Comparison of ENCODE assay signal across 3 worm cellular contexts in the genomic region with DNA sequence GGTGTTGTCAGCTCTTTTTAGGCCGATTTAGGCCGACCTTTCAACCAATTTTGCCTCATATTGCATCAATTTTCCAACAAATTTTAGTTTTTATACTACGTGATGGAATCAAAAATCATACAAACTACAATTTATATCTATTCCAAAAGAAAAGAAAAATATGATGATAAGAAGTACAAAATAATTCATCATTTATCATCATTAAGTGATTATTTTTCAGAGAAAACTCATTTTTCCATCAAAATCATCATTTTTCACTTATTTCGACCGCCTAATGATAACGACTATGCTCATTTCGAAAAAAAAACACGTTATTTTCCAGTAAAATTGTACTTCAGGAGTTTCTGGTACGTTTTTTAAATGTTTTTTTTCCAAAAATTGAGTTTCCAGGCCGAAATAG.
TF ChIP-seq lines count a peak whose summit lies in the region.

No protein-coding gene starts in this region.

TF ChIP-seq in whole organism, L2 larva, 48 proteins besides CTCF, POLR2A, EP300 and RAD21:
- TF ChIP-seq nhr-23 (tag; optimal IDR thresholded peaks at IDR 0.05; lab: Kevin White, UChicago), result no peak
- TF ChIP-seq skn-1 (tag; optimal IDR thresholded peaks at IDR 0.05; lab: Kevin White, UChicago), result peak; percentile 79
- TF ChIP-seq fos-1 (tag; optimal IDR thresholded peaks at IDR 0.05; lab: Kevin White, UChicago), result peak; percentile 61
- TF ChIP-seq nhr-77 (tag; optimal IDR thresholded peaks at IDR 0.05; lab: Kevin White, UChicago), result no peak
- no peak for TF ChIP-seq R02D3.7 (tag; optimal IDR thresholded peaks at IDR 0.05; lab: Kevin White, UChicago)

TF ChIP-seq in whole organism, L3 larva, 47 proteins besides CTCF, POLR2A, EP300 and RAD21:
- TF ChIP-seq nhr-76 (tag; optimal IDR thresholded peaks at IDR 0.05; lab: Kevin White, UChicago) (no peak), skn-1 (tag; optimal IDR thresholded peaks at IDR 0.05; lab: Kevin White, UChicago) (peak; percentile 82), ama-1 (optimal IDR thresholded peaks at IDR 0.05; lab: Kevin White, UChicago) (no peak), ceh-82 (tag; optimal IDR thresholded peaks at IDR 0.05; lab: Kevin White, UChicago) (no peak), ceh-28 (tag; optimal IDR thresholded peaks at IDR 0.05; lab: Kevin White, UChicago) (no peak), hmg-11 (tag; optimal IDR thresholded peaks at IDR 0.05; lab: Kevin White, UChicago) (no peak), snpc-4 (tag; optimal IDR thresholded peaks at IDR 0.05; lab: Kevin White, UChicago) (no peak), zag-1 (tag; optimal IDR thresholded peaks at IDR 0.05; lab: Kevin White, UChicago) (no peak), elt-2 (tag; optimal IDR thresholded peaks at IDR 0.05; lab: Kevin White, UChicago) (peak; percentile 18), lin-15B (tag; optimal IDR thresholded peaks at IDR 0.05; lab: Kevin White, UChicago) (no peak), ceh-16 (tag; optimal IDR thresholded peaks at IDR 0.05; lab: Kevin White, UChicago) (no peak)
TF ChIP-seq in whole organism, L3 larva: peak in this region for 2.

TF ChIP-seq in whole organism, L4 larva, 104 proteins besides CTCF, POLR2A, EP300 and RAD21:
- TF ChIP-seq nhr-28 (tag; optimal IDR thresholded peaks at IDR 0.05; lab: Kevin White, UChicago) (peak; percentile 6), mep-1 (tag; optimal IDR thresholded peaks at IDR 0.05; lab: Kevin White, UChicago) (no peak)
TF ChIP-seq in whole organism, L4 larva: peak in this region for 1.
